Worm (Caenorhabditis elegans) whole organism, late embryonic: Measurements from ENCODE around the gene K03H1.9.

ENCODE experiments used
- K09A11.1 ChIP-seq: sonication (generic microtip); optimal IDR thresholded peaks from 2 replicates; lab custom pipeline; 2017; ENCODE audit warnings: antibody characterized with exemption, mild to moderate bottlenecking, missing genetic modification characterization, missing compliant biosample characterization; ENCODE audit not compliant: insufficient read depth
- ama-1 ChIP-seq: fragments of 150-350 bp; optimal IDR thresholded peaks from 2 replicates; lab custom pipeline; 2014
- ceh-45 ChIP-seq: fragments of 200-800 bp; sonication (Bioruptor generic); IDR thresholded peaks from 2 replicates; pipeline ENCODE4 v1.3.6; 2022; ENCODE audit warnings: missing genetic modification reagents, missing genetic modification characterization, missing compliant biosample characterization
- ets-4 ChIP-seq: sonication (generic microtip); optimal IDR thresholded peaks from 2 replicates; lab custom pipeline; 2016; ENCODE audit warnings: missing genetic modification characterization, missing compliant biosample characterization
- eyg-1 ChIP-seq: sonication (generic microtip); optimal IDR thresholded peaks from 2 replicates; lab custom pipeline; 2016; ENCODE audit warnings: missing genotype, missing genetic modification characterization, missing compliant biosample characterization
- nfya-1 ChIP-seq: sonication (generic microtip); optimal IDR thresholded peaks from 2 replicates; lab custom pipeline; 2017; ENCODE audit warnings: missing genetic modification characterization, mild to moderate bottlenecking, missing compliant biosample characterization, antibody characterized with exemption, moderate library complexity
- nhr-11 ChIP-seq: fragments of 150-350 bp; optimal IDR thresholded peaks from 2 replicates; lab custom pipeline; 2014; ENCODE audit warnings: missing biosample characterization, missing genetic modification characterization
- pqm-1 ChIP-seq: sonication (generic microtip); optimal IDR thresholded peaks from 2 replicates; lab custom pipeline; 2016; ENCODE audit warnings: missing genetic modification characterization, missing compliant biosample characterization
- pros-1 ChIP-seq: fragments of 150-350 bp; optimal IDR thresholded peaks from 2 replicates; lab custom pipeline; 2014; ENCODE audit warnings: missing biosample characterization, missing genetic modification reagents, missing genetic modification characterization
- rnt-1 ChIP-seq: sonication (generic microtip); optimal IDR thresholded peaks from 2 replicates; lab custom pipeline; 2016; ENCODE audit warnings: missing genetic modification characterization, missing compliant biosample characterization
- sdc-2 ChIP-seq: sonication (generic microtip); optimal IDR thresholded peaks from 2 replicates; lab custom pipeline; 2016; ENCODE audit warnings: missing genotype, missing genetic modification characterization, missing compliant biosample characterization
- tbx-2 ChIP-seq: sonication (generic microtip); optimal IDR thresholded peaks from 2 replicates; lab custom pipeline; 2016; ENCODE audit warnings: missing genetic modification characterization, missing compliant biosample characterization

- TF ChIP-seq nfya-1 (tag; lab: Kevin White, UChicago) (no peak), pros-1 (tag; lab: Kevin White, UChicago) (no peak), ets-4 (tag; lab: Kevin White, UChicago) (no peak), tbx-2 (tag; lab: Kevin White, UChicago) (no peak), sdc-2 (tag; lab: Kevin White, UChicago) (no peak), eyg-1 (tag; lab: Kevin White, UChicago) (no peak), K09A11.1 (tag; lab: Kevin White, UChicago) (no peak), ceh-45 (GFP tag; lab: Robert Waterston, UW) (no peak), nhr-11 (tag; lab: Kevin White, UChicago) (no peak), ama-1 (lab: Kevin White, UChicago) (no peak), rnt-1 (tag; lab: Kevin White, UChicago) (no peak), pqm-1 (tag; lab: Kevin White, UChicago) (no peak)
These were observed 10.6 kb upstream of the K03H1.9 start, which contains the start of gene K03H1.11 for ce11 chrIII:9951864-9952263.
